Worm (Caenorhabditis elegans) whole organism, L2 larva: Measurements from ENCODE around the gene dmsr-5.

Experiments used
- C34F6.9 ChIP-seq: fragments of 150-350 bp; optimal IDR thresholded peaks from 2 replicates; lab custom pipeline; 2014; ENCODE audit warnings: missing biosample characterization, missing genetic modification characterization
- F13H6.1 ChIP-seq: sonication (generic microtip); optimal IDR thresholded peaks from 2 replicates; lab custom pipeline; 2016; ENCODE audit warnings: missing genetic modification characterization, missing compliant biosample characterization
- R02D3.7 ChIP-seq: fragments of 150-350 bp; optimal IDR thresholded peaks from 2 replicates; lab custom pipeline; 2014; ENCODE audit warnings: missing biosample characterization, missing genetic modification characterization
- Y55F3AM.14 ChIP-seq: fragments of 200-800 bp; sonication (Bioruptor generic); optimal IDR thresholded peaks from 2 replicates; lab custom pipeline; 2018; ENCODE audit warnings: mild to moderate bottlenecking, missing genetic modification characterization, missing compliant biosample characterization
- alr-1 ChIP-seq: fragments of 150-350 bp; optimal IDR thresholded peaks from 2 replicates; lab custom pipeline; 2014; ENCODE audit warnings: missing biosample characterization, missing genetic modification characterization
- ama-1 ChIP-seq: fragments of 150-350 bp; optimal IDR thresholded peaks from 2 replicates; lab custom pipeline; 2018; ENCODE audit warnings: inconsistent platforms
- blmp-1 ChIP-seq: sonication (generic microtip); optimal IDR thresholded peaks from 2 replicates; lab custom pipeline; 2017; ENCODE audit warnings: missing genetic modification characterization, mild to moderate bottlenecking, missing compliant biosample characterization, antibody characterized with exemption, moderate library complexity; ENCODE audit not compliant: insufficient read depth
- ceh-16 ChIP-seq: fragments of 150-350 bp; optimal IDR thresholded peaks from 2 replicates; lab custom pipeline; 2014; ENCODE audit warnings: missing biosample characterization, missing genetic modification characterization
- crh-2 ChIP-seq: sonication (generic microtip); optimal IDR thresholded peaks from 2 replicates; lab custom pipeline; 2017; ENCODE audit warnings: missing biosample characterization, missing genetic modification characterization
- dmd-4 ChIP-seq: sonication (generic microtip); optimal IDR thresholded peaks from 2 replicates; lab custom pipeline; 2017; ENCODE audit warnings: missing biosample characterization, missing genetic modification characterization
- elt-1 ChIP-seq: fragments of 150-350 bp; optimal IDR thresholded peaks from 2 replicates; lab custom pipeline; 2014; ENCODE audit warnings: missing biosample characterization, missing genetic modification characterization
- elt-3 ChIP-seq: sonication (generic microtip); optimal IDR thresholded peaks from 2 replicates; lab custom pipeline; 2017; ENCODE audit warnings: missing biosample characterization, missing genetic modification characterization
- fos-1 ChIP-seq: fragments of 150-350 bp; optimal IDR thresholded peaks from 2 replicates; lab custom pipeline; 2014; ENCODE audit warnings: missing biosample characterization, missing genetic modification characterization
- lin-11 ChIP-seq: fragments of 150-350 bp; sonication (generic microtip); optimal IDR thresholded peaks from 2 replicates; lab custom pipeline; 2014; ENCODE audit warnings: missing biosample characterization, missing genetic modification characterization, inconsistent platforms, mixed read lengths
- lin-39 ChIP-seq: fragments of 150-350 bp; optimal IDR thresholded peaks from 2 replicates; lab custom pipeline; 2014; ENCODE audit warnings: missing biosample characterization, missing genetic modification reagents, missing genetic modification characterization
- lsy-2 ChIP-seq, 2 experiments: fragments of 150-350 bp in 1 of 2; sonication (generic microtip) in 1 of 2; optimal IDR thresholded peaks; 2 replicates each; lab custom pipeline; 2014 to 2017; ENCODE audit warnings: missing biosample characterization in 2 of 2, missing genetic modification characterization in 2 of 2
- mab-5 ChIP-seq: fragments of 150-350 bp; optimal IDR thresholded peaks from 2 replicates; lab custom pipeline; 2014; ENCODE audit warnings: missing biosample characterization, missing genetic modification characterization
- mbf-1 ChIP-seq: sonication (generic microtip); optimal IDR thresholded peaks from 2 replicates; lab custom pipeline; 2017; ENCODE audit warnings: missing biosample characterization, missing genetic modification characterization
- mdl-1 ChIP-seq, 2 experiments: fragments of 150-350 bp in 1 of 2; sonication (generic microtip) in 1 of 2; optimal IDR thresholded peaks; 2 replicates each; lab custom pipeline; 2017; ENCODE audit warnings: missing biosample characterization in 2 of 2, missing genetic modification characterization in 2 of 2
- nhr-10 ChIP-seq: sonication (generic microtip); optimal IDR thresholded peaks from 2 replicates; lab custom pipeline; 2017; ENCODE audit warnings: missing biosample characterization, missing genetic modification characterization
- nhr-11 ChIP-seq: fragments of 150-350 bp; optimal IDR thresholded peaks from 2 replicates; lab custom pipeline; 2014; ENCODE audit warnings: missing biosample characterization, missing genetic modification characterization
- nhr-12 ChIP-seq: fragments of 150-350 bp; optimal IDR thresholded peaks from 2 replicates; lab custom pipeline; 2014; ENCODE audit warnings: missing biosample characterization, missing genetic modification characterization
- nhr-129 ChIP-seq: fragments of 150-350 bp; optimal IDR thresholded peaks from 2 replicates; lab custom pipeline; 2014; ENCODE audit warnings: missing biosample characterization, missing genetic modification characterization
- nhr-21 ChIP-seq: fragments of 150-350 bp; optimal IDR thresholded peaks from 2 replicates; lab custom pipeline; 2014; ENCODE audit warnings: missing biosample characterization, missing genetic modification characterization
- nhr-23 ChIP-seq: fragments of 150-350 bp; optimal IDR thresholded peaks from 2 replicates; lab custom pipeline; 2014; ENCODE audit warnings: missing biosample characterization, missing genetic modification reagents, missing genetic modification characterization
- nhr-237 ChIP-seq: fragments of 150-350 bp; optimal IDR thresholded peaks from 2 replicates; lab custom pipeline; 2014; ENCODE audit warnings: missing biosample characterization, missing genetic modification characterization
- nhr-25 ChIP-seq: fragments of 150-350 bp; sonication (generic microtip); optimal IDR thresholded peaks from 3 replicates; lab custom pipeline; 2014; ENCODE audit warnings: missing biosample characterization, missing genetic modification characterization
- nhr-6 ChIP-seq: fragments of 150-350 bp; optimal IDR thresholded peaks from 2 replicates; lab custom pipeline; 2014; ENCODE audit warnings: missing biosample characterization, missing genetic modification characterization
- nhr-77 ChIP-seq: fragments of 150-350 bp; optimal IDR thresholded peaks from 2 replicates; lab custom pipeline; 2014; ENCODE audit warnings: missing biosample characterization, missing genetic modification characterization
- peb-1 ChIP-seq: fragments of 150-350 bp; optimal IDR thresholded peaks from 2 replicates; lab custom pipeline; 2014; ENCODE audit warnings: missing biosample characterization, missing genetic modification characterization
- skn-1 ChIP-seq: sonication (generic microtip); optimal IDR thresholded peaks from 2 replicates; lab custom pipeline; 2017; ENCODE audit warnings: missing biosample characterization, missing genetic modification characterization
- sma-3 ChIP-seq: sonication (generic microtip); optimal IDR thresholded peaks from 2 replicates; lab custom pipeline; 2016; ENCODE audit warnings: missing genetic modification reagents, missing genetic modification characterization, missing compliant biosample characterization
- sma-9 ChIP-seq, 2 experiments: fragments of 150-350 bp in 1 of 2; sonication (generic microtip) in 1 of 2; optimal IDR thresholded peaks; 2 replicates each; lab custom pipeline; 2014 to 2016; ENCODE audit warnings: missing genetic modification characterization in 2 of 2, mild to moderate bottlenecking in 1 of 2, missing biosample characterization in 1 of 2, missing compliant biosample characterization in 1 of 2, missing genetic modification reagents in 1 of 2, moderate library complexity in 1 of 2
- unc-39 ChIP-seq: fragments of 150-350 bp; optimal IDR thresholded peaks from 2 replicates; lab custom pipeline; 2014; ENCODE audit warnings: missing biosample characterization, missing genetic modification characterization
- unc-55 ChIP-seq: fragments of 150-350 bp; sonication (generic microtip); optimal IDR thresholded peaks from 3 replicates; lab custom pipeline; 2014; ENCODE audit warnings: missing biosample characterization, missing genetic modification reagents, missing genetic modification characterization
- unc-62 ChIP-seq: fragments of 150-350 bp; optimal IDR thresholded peaks from 2 replicates; lab custom pipeline; 2014; ENCODE audit warnings: missing biosample characterization, missing genetic modification reagents, missing genetic modification characterization
- zag-1 ChIP-seq: fragments of 150-350 bp; optimal IDR thresholded peaks from 2 replicates; lab custom pipeline; 2014; ENCODE audit warnings: missing biosample characterization, missing genetic modification characterization
- ztf-1 ChIP-seq: fragments of 200-800 bp; sonication (Bioruptor generic); conservative IDR thresholded peaks from 2 replicates; pipeline ENCODE4 v1.3.6; 2022; ENCODE audit warnings: missing genetic modification characterization, missing compliant biosample characterization
- ztf-11 ChIP-seq: sonication (generic microtip); optimal IDR thresholded peaks from 2 replicates; lab custom pipeline; 2017; ENCODE audit warnings: missing biosample characterization, missing genetic modification characterization
- ztf-4 ChIP-seq: fragments of 150-350 bp; optimal IDR thresholded peaks from 2 replicates; lab custom pipeline; 2014; ENCODE audit warnings: missing biosample characterization, missing genetic modification characterization

The dmsr-5 gene

DNA sequence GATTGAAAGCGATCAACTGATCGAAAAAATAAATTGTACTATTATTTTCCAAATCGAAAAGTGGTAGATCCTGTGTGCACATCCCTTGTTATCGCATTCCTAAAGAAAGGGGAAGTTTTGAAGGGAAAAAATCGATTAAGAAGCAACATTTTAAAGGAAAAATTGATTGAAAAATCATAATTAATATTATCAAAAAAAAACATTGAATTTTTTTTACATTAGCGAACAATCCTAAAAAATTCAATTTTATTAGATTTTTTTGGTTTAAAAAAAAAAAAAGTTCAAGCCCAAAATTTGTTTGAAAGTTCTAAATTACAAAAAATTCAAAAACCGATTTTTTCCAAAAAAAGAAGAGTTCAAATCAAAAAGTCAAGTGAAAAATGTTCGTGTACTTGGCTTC lies at the start of gene dmsr-5:
dmsr-5 (minus strand) TSS at position 101 of the 400 bp plus-strand sequence.
- TF ChIP-seq nhr-25 (tag; lab: Kevin White, UChicago) (no peak), nhr-77 (tag; lab: Kevin White, UChicago) (no peak), alr-1 (no peak), R02D3.7 (tag; lab: Kevin White, UChicago) (no peak), nhr-23 (tag; lab: Kevin White, UChicago) (no peak), lin-11 (tag; lab: Kevin White, UChicago) (no peak), blmp-1 (tag; lab: Kevin White, UChicago) (no peak), lin-39 (tag; lab: Kevin White, UChicago) (no peak), crh-2 (tag; lab: Kevin White, UChicago) (no peak), ama-1 (lab: Kevin White, UChicago) (no peak), mdl-1 (tag; optimal IDR thresholded peaks at IDR 0.05; lab: Kevin White, UChicago) (no peak)
- TF ChIP-seq, all 48 proteins: peak for 0

DNA sequence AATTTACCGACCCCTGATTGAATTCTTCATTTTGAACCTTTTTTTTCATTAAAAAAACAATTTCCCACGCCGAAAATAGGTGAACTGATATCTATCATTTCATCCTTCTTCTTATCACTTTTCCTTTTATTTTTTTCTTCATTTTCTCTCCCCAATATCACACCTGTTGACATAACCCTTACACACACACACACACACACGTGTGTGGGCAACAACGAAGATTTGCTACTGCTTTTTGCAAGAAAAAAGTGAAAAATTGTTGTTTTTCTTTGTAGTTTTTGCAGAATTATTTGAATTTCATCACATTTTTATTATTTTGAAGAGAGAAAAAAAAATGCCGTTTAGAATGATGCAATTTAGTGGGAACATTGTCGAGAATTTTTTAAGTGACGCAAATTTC lies 45.5 kb upstream of the dmsr-5 start:
- TF ChIP-seq nhr-11 (tag; lab: Kevin White, UChicago) (no peak), ama-1 (lab: Kevin White, UChicago) (no peak), lsy-2 (tag; optimal IDR thresholded peaks at IDR 0.05; lab: Kevin White, UChicago) (peak in 1 of 2 experiments; percentile 6), R02D3.7 (tag; lab: Kevin White, UChicago) (no peak), fos-1 (peak; percentile 28), nhr-77 (tag; lab: Kevin White, UChicago) (no peak), blmp-1 (tag; lab: Kevin White, UChicago) (peak; percentile 2), nhr-129 (peak; percentile 12), sma-3 (GFP tag; lab: Kevin White, UChicago) (no peak), alr-1 (no peak), unc-55 (GFP tag; lab: Kevin White, UChicago) (no peak)

DNA sequence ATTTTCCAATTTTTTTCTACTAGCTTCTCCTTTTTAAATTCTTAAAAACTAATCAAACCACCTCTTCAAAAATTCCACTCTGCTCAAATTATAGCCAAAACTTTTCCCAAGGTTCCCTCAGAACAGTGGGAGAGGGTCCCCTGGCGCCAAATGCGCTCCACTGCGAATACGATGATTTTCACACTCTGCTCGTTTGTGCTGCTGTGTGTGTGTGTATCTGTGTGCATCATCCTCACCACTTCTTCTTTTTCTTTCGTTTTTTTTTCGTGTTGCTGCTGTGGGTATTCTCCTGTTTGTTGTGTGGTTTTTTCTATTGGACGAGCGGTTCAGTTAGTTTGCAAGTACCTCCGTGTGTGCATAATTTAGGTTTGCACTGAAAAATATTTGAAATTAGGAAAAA lies 44.2 kb upstream of the dmsr-5 start:
- TF ChIP-seq dmd-4 (tag; lab: Kevin White, UChicago) (no peak), nhr-129 (peak; percentile 68), unc-55 (GFP tag; lab: Kevin White, UChicago) (peak; percentile 91), crh-2 (tag; lab: Kevin White, UChicago) (no peak), elt-3 (tag; lab: Kevin White, UChicago) (no peak), lsy-2 (tag; optimal IDR thresholded peaks at IDR 0.05; lab: Kevin White, UChicago) (peak in 1 of 2 experiments; percentile 63), nhr-237 (tag; lab: Kevin White, UChicago) (no peak), zag-1 (tag; lab: Kevin White, UChicago) (peak; percentile 23), fos-1 (peak; percentile 5), C34F6.9 (tag; lab: Kevin White, UChicago) (peak; percentile 73)

DNA sequence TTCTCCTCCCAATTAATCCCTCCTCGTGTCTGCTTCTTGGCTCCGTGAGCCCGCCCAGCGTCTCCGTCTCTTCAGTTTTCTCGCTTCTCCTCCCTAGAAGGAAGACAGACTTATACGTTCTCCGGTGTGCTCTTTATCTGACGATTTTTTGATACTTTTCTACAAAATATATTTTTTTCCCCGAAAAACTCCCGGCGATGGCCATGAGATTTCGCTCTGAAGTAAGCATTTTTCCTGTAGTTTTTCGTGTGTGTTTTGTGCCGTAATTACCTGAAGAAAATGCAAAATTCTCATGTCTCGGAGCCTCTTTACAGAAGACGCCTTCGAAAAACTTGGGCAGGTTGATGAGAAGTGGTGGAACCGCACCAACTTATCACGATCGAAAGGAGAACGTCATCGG lies 41.6 kb upstream of the dmsr-5 start, which contains the start of gene spat-2:
spat-2 (plus strand) TSS at position 301 of the 400 bp plus-strand sequence.
- TF ChIP-seq mab-5 (tag; lab: Kevin White, UChicago) (no peak), zag-1 (tag; lab: Kevin White, UChicago) (no peak), elt-1 (tag; lab: Kevin White, UChicago) (no peak), dmd-4 (tag; lab: Kevin White, UChicago) (no peak), ama-1 (lab: Kevin White, UChicago) (no peak), F13H6.1 (tag; lab: Kevin White, UChicago) (no peak), crh-2 (tag; lab: Kevin White, UChicago) (no peak), peb-1 (no peak), skn-1 (tag; lab: Kevin White, UChicago) (no peak), alr-1 (no peak), Y55F3AM.14 (GFP tag; lab: Kevin White, UChicago) (no peak), nhr-77 (tag; lab: Kevin White, UChicago) (no peak), blmp-1 (tag; lab: Kevin White, UChicago) (no peak)

DNA sequence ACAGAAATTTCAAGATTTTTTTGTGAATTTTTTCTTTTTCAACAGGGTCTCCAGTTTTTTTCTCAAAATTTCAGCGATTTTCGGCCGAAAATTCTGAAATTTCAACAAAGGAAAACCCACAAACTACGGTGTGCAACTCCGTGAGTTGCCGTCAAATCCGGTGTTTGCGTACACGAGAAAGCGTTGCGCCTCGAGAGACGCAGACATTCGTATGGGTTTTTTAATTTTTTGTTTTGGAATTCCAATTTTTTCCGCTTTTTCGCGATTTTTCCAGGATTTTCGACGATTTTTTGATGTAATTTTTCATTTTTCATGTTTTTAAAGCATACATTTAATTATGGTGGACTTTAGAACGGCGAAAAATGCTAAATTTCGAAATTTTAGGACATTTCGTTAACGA lies 41.1 kb upstream of the dmsr-5 start:
- TF ChIP-seq nhr-237 (tag; lab: Kevin White, UChicago) = no peak
- peak; percentile 67 for TF ChIP-seq crh-2 (tag; lab: Kevin White, UChicago)
- no peak for TF ChIP-seq ztf-4 (tag; lab: Kevin White, UChicago)
- TF ChIP-seq blmp-1 (tag; lab: Kevin White, UChicago) = peak; percentile 26
- no peak for TF ChIP-seq unc-62 (GFP tag; lab: Kevin White, UChicago)
- no peak for TF ChIP-seq ztf-1 (GFP tag; lab: Robert Waterston, UW)
- no peak for TF ChIP-seq elt-1 (tag; lab: Kevin White, UChicago)
- no peak for TF ChIP-seq nhr-23 (tag; lab: Kevin White, UChicago)
- TF ChIP-seq sma-3 (GFP tag; lab: Kevin White, UChicago) = peak; percentile 53
- no peak for TF ChIP-seq unc-39 (tag; lab: Kevin White, UChicago)
- TF ChIP-seq nhr-77 (tag; lab: Kevin White, UChicago) = no peak
- TF ChIP-seq F13H6.1 (tag; lab: Kevin White, UChicago) = peak; percentile 60
- peak; percentile 35 for TF ChIP-seq nhr-6 (tag; lab: Kevin White, UChicago)
- peak; percentile 43 for TF ChIP-seq nhr-21 (tag; lab: Kevin White, UChicago)
- no peak for TF ChIP-seq Y55F3AM.14 (GFP tag; lab: Kevin White, UChicago)
- TF ChIP-seq alr-1 = no peak
- peak; percentile 45 for TF ChIP-seq nhr-12
- peak; percentile 55 for TF ChIP-seq nhr-129
- TF ChIP-seq unc-55 (GFP tag; lab: Kevin White, UChicago) = peak; percentile 78
- TF ChIP-seq ceh-16 (tag; lab: Kevin White, UChicago) = no peak
- no peak for TF ChIP-seq mbf-1 (tag; lab: Kevin White, UChicago)
- TF ChIP-seq peb-1 = no peak
- no peak for TF ChIP-seq R02D3.7 (tag; lab: Kevin White, UChicago)
- TF ChIP-seq lsy-2 (tag; optimal IDR thresholded peaks at IDR 0.05; lab: Kevin White, UChicago) = peak; percentile 93 to 98
- peak; percentile 67 for TF ChIP-seq lin-11 (tag; lab: Kevin White, UChicago)
- no peak for TF ChIP-seq ztf-11 (tag; lab: Kevin White, UChicago)
- no peak for TF ChIP-seq nhr-10 (tag; lab: Kevin White, UChicago)
- TF ChIP-seq sma-9 (GFP tag; optimal IDR thresholded peaks at IDR 0.05; lab: Kevin White, UChicago) = no peak
- TF ChIP-seq sma-9 (tag; optimal IDR thresholded peaks at IDR 0.05; lab: Kevin White, UChicago) = no peak
